Fruit fly (Drosophila melanogaster) whole organism, adult: ENCODE results near the gene CG3448.

Experiments used
- CG11617 ChIP-seq: fragments of 200-800 bp; sonication (Bioruptor generic); optimal IDR thresholded peaks from 2 replicates; lab custom pipeline; 2017; ENCODE audit warnings: mild to moderate bottlenecking, missing biosample characterization, missing genetic modification reagents, missing genetic modification characterization
- CG12768 ChIP-seq: fragments of 200-800 bp; sonication (Bioruptor generic); optimal IDR thresholded peaks from 2 replicates; lab custom pipeline; 2017; ENCODE audit warnings: missing biosample characterization, missing genetic modification characterization, mild to moderate bottlenecking, moderate library complexity, missing genetic modification reagents
- CG14711 ChIP-seq: fragments of 200-800 bp; sonication (Bioruptor generic); optimal IDR thresholded peaks from 2 replicates; lab custom pipeline; 2018; ENCODE audit warnings: missing biosample characterization, mild to moderate bottlenecking, missing genetic modification characterization, moderate library complexity
- CG1620 ChIP-seq: fragments of 200-800 bp; sonication (Bioruptor generic); optimal IDR thresholded peaks from 2 replicates; lab custom pipeline; 2016; ENCODE audit warnings: missing biosample characterization, missing genetic modification characterization
- CG33017 ChIP-seq: fragments of 200-800 bp; sonication (Bioruptor generic); optimal IDR thresholded peaks from 2 replicates; lab custom pipeline; 2018; ENCODE audit warnings: missing biosample characterization, mild to moderate bottlenecking, missing genetic modification characterization, moderate library complexity
- CG5204 ChIP-seq: fragments of 200-800 bp; sonication (Bioruptor generic); optimal IDR thresholded peaks from 2 replicates; lab custom pipeline; 2016; ENCODE audit warnings: missing biosample characterization, missing genetic modification characterization
- CG7045 ChIP-seq: fragments of 200-800 bp; sonication (Bioruptor generic); optimal IDR thresholded peaks from 2 replicates; lab custom pipeline; 2017; ENCODE audit warnings: missing biosample characterization, mild to moderate bottlenecking, missing genetic modification characterization
- CG7101 ChIP-seq: fragments of 200-800 bp; sonication (Bioruptor generic); optimal IDR thresholded peaks from 2 replicates; lab custom pipeline; 2018; ENCODE audit warnings: missing biosample characterization, mild to moderate bottlenecking, missing genetic modification characterization, moderate library complexity
- Clk ChIP-seq: fragments of 200-800 bp; sonication (Bioruptor generic); optimal IDR thresholded peaks from 2 replicates; lab custom pipeline; 2017; ENCODE audit warnings: missing biosample characterization, missing genetic modification characterization
- Crg-1 ChIP-seq: fragments of 200-800 bp; sonication (Bioruptor generic); optimal IDR thresholded peaks from 2 replicates; lab custom pipeline; 2016; ENCODE audit warnings: missing biosample characterization, missing genetic modification characterization
- Hr96 ChIP-seq: fragments of 200-800 bp; sonication (Bioruptor generic); optimal IDR thresholded peaks from 2 replicates; lab custom pipeline; 2016; ENCODE audit warnings: missing biosample characterization, missing genetic modification characterization
- Mnt ChIP-seq: fragments of 200-800 bp; sonication (Bioruptor generic); optimal IDR thresholded peaks from 2 replicates; lab custom pipeline; 2016; ENCODE audit warnings: missing biosample characterization, mild to moderate bottlenecking, missing genetic modification characterization
- bab1 ChIP-seq: fragments of 200-800 bp; sonication (Bioruptor generic); optimal IDR thresholded peaks from 3 replicates; lab custom pipeline; 2019; ENCODE audit warnings: missing biosample characterization, mild to moderate bottlenecking, missing genetic modification characterization, moderate library complexity
- cic ChIP-seq: fragments of 200-800 bp; sonication (Bioruptor generic); optimal IDR thresholded peaks from 2 replicates; lab custom pipeline; 2017; ENCODE audit warnings: missing biosample characterization, mild to moderate bottlenecking, missing genetic modification characterization, moderate library complexity
- cnc ChIP-seq, 2 experiments: fragments of >200 bp; optimal IDR thresholded peaks; 2 replicates each; lab custom pipeline; 2017
- kay ChIP-seq: fragments of 200-800 bp; sonication (Bioruptor generic); peaks from one replicate; lab custom pipeline; 2016; ENCODE audit warnings: missing biosample characterization, missing genetic modification characterization, borderline replicate concordance
- ovo ChIP-seq: fragments of 200-800 bp; sonication (Bioruptor generic); optimal IDR thresholded peaks from 2 replicates; lab custom pipeline; 2016; ENCODE audit warnings: missing biosample characterization, missing genetic modification characterization
- pad ChIP-seq: fragments of 200-800 bp; sonication (Bioruptor generic); optimal IDR thresholded peaks from 3 replicates; lab custom pipeline; 2017; ENCODE audit warnings: missing biosample characterization, missing genetic modification characterization, mild to moderate bottlenecking, moderate library complexity, missing genetic modification reagents
- tj ChIP-seq: fragments of 200-800 bp; sonication (Bioruptor generic); optimal IDR thresholded peaks from 3 replicates; lab custom pipeline; 2017; ENCODE audit warnings: missing biosample characterization, mild to moderate bottlenecking, missing genetic modification characterization, moderate library complexity
- toe ChIP-seq: fragments of 200-800 bp; sonication (Bioruptor generic); optimal IDR thresholded peaks from 2 replicates; lab custom pipeline; 2016; ENCODE audit warnings: missing biosample characterization, missing genetic modification characterization

CG3448 gene

dm6 chr3L:9469079-9469478, 17.7 kb upstream of the CG3448 start:
- peak; percentile 0 for TF ChIP-seq Clk (GFP tag; lab: Kevin White, UChicago)
- no peak for TF ChIP-seq CG12768 (GFP tag; lab: Kevin White, UChicago)
- TF ChIP-seq Mnt (GFP tag; lab: Kevin White, UChicago), result no peak
- TF ChIP-seq cnc (optimal IDR thresholded peaks at IDR 0.05; lab: Kevin White, UChicago), result no peak
- TF ChIP-seq cic (GFP tag; lab: Kevin White, UChicago), result peak; percentile 26
- no peak for TF ChIP-seq CG7101 (tag; lab: Kevin White, UChicago)

dm6 chr3L:9468261-9468890, 17.0 kb upstream of the CG3448 start:
- TF ChIP-seq Crg-1 (GFP tag; lab: Kevin White, UChicago) (no peak), CG11617 (GFP tag; lab: Kevin White, UChicago) (no peak), bab1 (GFP tag; lab: Kevin White, UChicago) (peak; percentile 3), cnc (optimal IDR thresholded peaks at IDR 0.05; lab: Kevin White, UChicago) (no peak), kay (GFP tag; lab: Kevin White, UChicago) (no peak), toe (GFP tag; lab: Kevin White, UChicago) (no peak), Hr96 (GFP tag; lab: Kevin White, UChicago) (no peak), CG7045 (GFP tag; lab: Kevin White, UChicago) (peak; percentile 36)

dm6 chr3L:9467763-9468206, 16.4 kb upstream of the CG3448 start:
- TF ChIP-seq CG7101 (tag; lab: Kevin White, UChicago) (no peak), ovo (no peak), Clk (GFP tag; lab: Kevin White, UChicago) (no peak), kay (GFP tag; lab: Kevin White, UChicago) (no peak), cnc (optimal IDR thresholded peaks at IDR 0.05; lab: Kevin White, UChicago) (no peak), CG1620 (no peak), toe (GFP tag; lab: Kevin White, UChicago) (no peak), cic (GFP tag; lab: Kevin White, UChicago) (no peak), pad (no peak), Crg-1 (GFP tag; lab: Kevin White, UChicago) (no peak), CG11617 (GFP tag; lab: Kevin White, UChicago) (no peak), Mnt (GFP tag; lab: Kevin White, UChicago) (no peak), bab1 (GFP tag; lab: Kevin White, UChicago) (no peak), CG12768 (GFP tag; lab: Kevin White, UChicago) (no peak), tj (GFP tag; lab: Kevin White, UChicago) (no peak), CG5204 (GFP tag; lab: Kevin White, UChicago) (no peak), Hr96 (GFP tag; lab: Kevin White, UChicago) (no peak), CG33017 (no peak)

- TF ChIP-seq kay (GFP tag; lab: Kevin White, UChicago), result peak; percentile 78
- TF ChIP-seq CG7045 (GFP tag; lab: Kevin White, UChicago), result no peak
- TF ChIP-seq CG7101 (tag; lab: Kevin White, UChicago), result no peak
These were observed 15.9 kb upstream of the CG3448 start for dm6 chr3L:9467267-9467666.

dm6 chr3L:9466595-9466994, 15.2 kb upstream of the CG3448 start:
- TF ChIP-seq Hr96 (GFP tag; lab: Kevin White, UChicago) (no peak), CG12768 (GFP tag; lab: Kevin White, UChicago) (peak; percentile 24), CG14711 (tag; lab: Kevin White, UChicago) (no peak), CG5204 (GFP tag; lab: Kevin White, UChicago) (peak; percentile 57), toe (GFP tag; lab: Kevin White, UChicago) (peak; percentile 42), CG11617 (GFP tag; lab: Kevin White, UChicago) (peak; percentile 34), CG7101 (tag; lab: Kevin White, UChicago) (peak; percentile 9), kay (GFP tag; lab: Kevin White, UChicago) (no peak), CG33017 (peak; percentile 32), CG7045 (GFP tag; lab: Kevin White, UChicago) (peak; percentile 47), pad (no peak), Mnt (GFP tag; lab: Kevin White, UChicago) (no peak), Crg-1 (GFP tag; lab: Kevin White, UChicago) (no peak), CG1620 (no peak), cnc (optimal IDR thresholded peaks at IDR 0.05; lab: Kevin White, UChicago) (no peak), cic (GFP tag; lab: Kevin White, UChicago) (no peak), tj (GFP tag; lab: Kevin White, UChicago) (no peak), bab1 (GFP tag; lab: Kevin White, UChicago) (no peak), Clk (GFP tag; lab: Kevin White, UChicago) (peak; percentile 32), ovo (no peak)

- TF ChIP-seq CG14711 (tag; lab: Kevin White, UChicago) (no peak), cnc (optimal IDR thresholded peaks at IDR 0.05; lab: Kevin White, UChicago) (no peak), tj (GFP tag; lab: Kevin White, UChicago) (no peak), pad (peak; percentile 8), CG7045 (GFP tag; lab: Kevin White, UChicago) (no peak), CG5204 (GFP tag; lab: Kevin White, UChicago) (no peak), CG12768 (GFP tag; lab: Kevin White, UChicago) (peak; percentile 40), cic (GFP tag; lab: Kevin White, UChicago) (peak; percentile 12)
These were observed 14.4 kb upstream of the CG3448 start for dm6 chr3L:9465652-9466244.
